6 worm cellular contexts compared by ENCODE assay signal in the genomic region with DNA sequence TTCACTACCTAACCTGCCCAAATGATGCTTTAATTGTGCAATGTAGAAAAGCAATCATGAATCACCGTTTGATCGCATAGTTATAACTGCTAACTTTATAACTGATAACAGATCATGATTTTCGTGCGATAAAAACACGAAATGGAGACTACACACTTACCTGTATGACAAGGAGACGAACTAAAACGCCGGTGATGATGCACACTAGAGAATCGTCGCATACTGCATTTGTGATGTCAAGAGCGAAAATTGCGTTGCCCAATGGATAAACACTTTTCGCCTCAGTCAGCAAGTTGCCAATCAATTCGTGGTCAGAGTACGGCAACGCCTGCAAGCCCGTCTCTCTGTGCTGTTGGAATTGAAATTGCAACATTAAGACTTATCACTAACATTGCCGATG.
TF ChIP-seq lines count a peak whose summit lies in the region.

No protein-coding gene starts in this region.

TF ChIP-seq in whole organism, L1 larva, 84 proteins besides CTCF, POLR2A, EP300 and RAD21 (continues in another document):
- TF ChIP-seq elt-2 (tag; optimal IDR thresholded peaks at IDR 0.05; lab: Kevin White, UChicago) = peak; percentile 91
- peak; percentile 42 for TF ChIP-seq pqm-1 (tag; optimal IDR thresholded peaks at IDR 0.05; lab: Kevin White, UChicago)
- TF ChIP-seq zip-4 (GFP tag; optimal IDR thresholded peaks at IDR 0.05; lab: Kevin White, UChicago) = no peak
- no peak for TF ChIP-seq hlh-17 (GFP tag; optimal IDR thresholded peaks at IDR 0.05; lab: Kevin White, UChicago; ENCODE audit: borderline replicate concordance)
- TF ChIP-seq ceh-88 (GFP tag; IDR thresholded peaks at IDR 0.05; lab: Robert Waterston, UW) = no peak
- TF ChIP-seq unc-130 (tag; optimal IDR thresholded peaks at IDR 0.05; lab: Kevin White, UChicago) = peak; percentile 14
- peak; percentile 48 for TF ChIP-seq nhr-85 (tag; lab: Kevin White, UChicago)
- TF ChIP-seq mep-1 (tag; optimal IDR thresholded peaks at IDR 0.05; lab: Kevin White, UChicago) = no peak
- no peak for TF ChIP-seq ets-5 (GFP tag; IDR thresholded peaks at IDR 0.05; lab: Robert Waterston, UW)
- TF ChIP-seq nhr-71 (tag; optimal IDR thresholded peaks at IDR 0.05; lab: Kevin White, UChicago) = peak; percentile 35
- peak; percentile 62 for TF ChIP-seq nhr-20 (tag; optimal IDR thresholded peaks at IDR 0.05; lab: Kevin White, UChicago)
- TF ChIP-seq snu-23 (GFP tag; optimal IDR thresholded peaks at IDR 0.05; lab: Kevin White, UChicago) = peak; percentile 15
- peak; percentile 60 for TF ChIP-seq lin-14 (GFP tag; optimal IDR thresholded peaks at IDR 0.05; lab: Kevin White, UChicago)
- peak; percentile 18 for TF ChIP-seq nhr-90 (tag; optimal IDR thresholded peaks at IDR 0.05; lab: Kevin White, UChicago; ENCODE audit: poor library complexity)

TF ChIP-seq in whole organism, L2 larva, 48 proteins besides CTCF, POLR2A, EP300 and RAD21 (continues in another document):
- no peak for TF ChIP-seq elt-1 (tag; optimal IDR thresholded peaks at IDR 0.05; lab: Kevin White, UChicago)
- peak; percentile 99 for TF ChIP-seq fos-1 (tag; optimal IDR thresholded peaks at IDR 0.05; lab: Kevin White, UChicago)
- peak; percentile 46 for TF ChIP-seq F13H6.1 (tag; optimal IDR thresholded peaks at IDR 0.05; lab: Kevin White, UChicago)
- peak; percentile 60 for TF ChIP-seq sma-9 (GFP tag; optimal IDR thresholded peaks at IDR 0.05; lab: Kevin White, UChicago)
- no peak for TF ChIP-seq sma-9 (tag; optimal IDR thresholded peaks at IDR 0.05; lab: Kevin White, UChicago)
- TF ChIP-seq nhr-129 (tag; optimal IDR thresholded peaks at IDR 0.05; lab: Kevin White, UChicago) = peak; percentile 57
- no peak for TF ChIP-seq Y55F3AM.14 (GFP tag; optimal IDR thresholded peaks at IDR 0.05; lab: Kevin White, UChicago)
- TF ChIP-seq alr-1 (tag; optimal IDR thresholded peaks at IDR 0.05; lab: Kevin White, UChicago) = no peak
- TF ChIP-seq crh-2 (tag; optimal IDR thresholded peaks at IDR 0.05; lab: Kevin White, UChicago) = peak; percentile 40
- TF ChIP-seq ceh-16 (tag; optimal IDR thresholded peaks at IDR 0.05; lab: Kevin White, UChicago) = no peak
- TF ChIP-seq mbf-1 (tag; optimal IDR thresholded peaks at IDR 0.05; lab: Kevin White, UChicago) = no peak
- TF ChIP-seq C34F6.9 (tag; optimal IDR thresholded peaks at IDR 0.05; lab: Kevin White, UChicago) = no peak
- no peak for TF ChIP-seq nhr-12 (tag; optimal IDR thresholded peaks at IDR 0.05; lab: Kevin White, UChicago)
- no peak for TF ChIP-seq ama-1 (optimal IDR thresholded peaks at IDR 0.05; lab: Kevin White, UChicago)
- no peak for TF ChIP-seq ztf-11 (tag; optimal IDR thresholded peaks at IDR 0.05; lab: Kevin White, UChicago)

TF ChIP-seq in whole organism, L3 larva, 47 proteins besides CTCF, POLR2A, EP300 and RAD21:
- TF ChIP-seq lsy-12 (tag; optimal IDR thresholded peaks at IDR 0.05; lab: Kevin White, UChicago) (no peak), ceh-16 (tag; optimal IDR thresholded peaks at IDR 0.05; lab: Kevin White, UChicago) (no peak), egl-27 (tag; optimal IDR thresholded peaks at IDR 0.05; lab: Kevin White, UChicago) (peak; percentile 31), skn-1 (tag; optimal IDR thresholded peaks at IDR 0.05; lab: Kevin White, UChicago) (peak; percentile 57), sea-2 (GFP tag; optimal IDR thresholded peaks at IDR 0.05; lab: Kevin White, UChicago) (no peak), jun-1 (tag; optimal IDR thresholded peaks at IDR 0.05; lab: Kevin White, UChicago) (peak; percentile 78), pqm-1 (tag; optimal IDR thresholded peaks at IDR 0.05; lab: Kevin White, UChicago) (peak; percentile 98), fos-1 (tag; optimal IDR thresholded peaks at IDR 0.05; lab: Kevin White, UChicago) (no peak), R02D3.7 (tag; optimal IDR thresholded peaks at IDR 0.05; lab: Kevin White, UChicago) (no peak), ceh-28 (tag; optimal IDR thresholded peaks at IDR 0.05; lab: Kevin White, UChicago) (peak; percentile 23), elt-2 (tag; optimal IDR thresholded peaks at IDR 0.05; lab: Kevin White, UChicago) (peak; percentile 98)

TF ChIP-seq in whole organism, L4 larva, 104 proteins besides CTCF, POLR2A, EP300 and RAD21 (continues in another document):
- TF ChIP-seq R02D3.7 (tag; optimal IDR thresholded peaks at IDR 0.05; lab: Kevin White, UChicago) = no peak
- TF ChIP-seq nhr-48 (tag; optimal IDR thresholded peaks at IDR 0.05; lab: Kevin White, UChicago) = peak; percentile 85
- TF ChIP-seq mdl-1 (tag; optimal IDR thresholded peaks at IDR 0.05; lab: Kevin White, UChicago) = peak in 1 of 2 experiments; percentile 46
- TF ChIP-seq lin-15B (tag; optimal IDR thresholded peaks at IDR 0.05; lab: Kevin White, UChicago) = no peak
- no peak for TF ChIP-seq ama-1 (optimal IDR thresholded peaks at IDR 0.05; lab: Kevin White, UChicago)
- TF ChIP-seq spr-3 (GFP tag; optimal IDR thresholded peaks at IDR 0.05; lab: Kevin White, UChicago) = no peak
- no peak for TF ChIP-seq zag-1 (tag; optimal IDR thresholded peaks at IDR 0.05; lab: Kevin White, UChicago)
- no peak for TF ChIP-seq dmd-8 (GFP tag; IDR thresholded peaks at IDR 0.05; lab: Robert Waterston, UW)
- no peak for TF ChIP-seq lsy-2 (tag; optimal IDR thresholded peaks at IDR 0.05; lab: Kevin White, UChicago)
- TF ChIP-seq ZK337.2 (GFP tag; IDR thresholded peaks at IDR 0.05; lab: Robert Waterston, UW) = no peak
- no peak for TF ChIP-seq attf-4 (tag; optimal IDR thresholded peaks at IDR 0.05; lab: Kevin White, UChicago)
- no peak for TF ChIP-seq daf-12 (tag; optimal IDR thresholded peaks at IDR 0.05; lab: Kevin White, UChicago)
- peak; percentile 39 for TF ChIP-seq mxl-3 (GFP tag; optimal IDR thresholded peaks at IDR 0.05; lab: Kevin White, UChicago)
- TF ChIP-seq skn-1 (tag; optimal IDR thresholded peaks at IDR 0.05; lab: Kevin White, UChicago) = no peak
- no peak for TF ChIP-seq snpc-1.2 (GFP tag; IDR thresholded peaks at IDR 0.05; lab: Robert Waterston, UW)
- TF ChIP-seq lin-39 (tag; optimal IDR thresholded peaks at IDR 0.05; lab: Kevin White, UChicago) = no peak
- no peak for TF ChIP-seq nhr-11 (tag; optimal IDR thresholded peaks at IDR 0.05; lab: Kevin White, UChicago)
- no peak for TF ChIP-seq spr-1 (tag; optimal IDR thresholded peaks at IDR 0.05; lab: Kevin White, UChicago)
- TF ChIP-seq hlh-11 (tag; optimal IDR thresholded peaks at IDR 0.05; lab: Kevin White, UChicago) = peak; percentile 93

TF ChIP-seq in whole organism, late embryonic, 69 proteins besides CTCF, POLR2A, EP300 and RAD21:
- TF ChIP-seq elt-2 (tag; optimal IDR thresholded peaks at IDR 0.05; lab: Kevin White, UChicago) (peak; percentile 53), ceh-22 (tag; optimal IDR thresholded peaks at IDR 0.05; lab: Kevin White, UChicago) (no peak)
TF ChIP-seq in whole organism, late embryonic: peak in this region for 1.

TF ChIP-seq in whole organism, young adult, 124 proteins besides CTCF, POLR2A, EP300 and RAD21 (continues in another document):
- TF ChIP-seq nhr-80 (tag; optimal IDR thresholded peaks at IDR 0.05; lab: Kevin White, UChicago) (peak; percentile 99), nfyb-1 (GFP tag; IDR thresholded peaks at IDR 0.05; lab: Robert Waterston, UW) (peak; percentile 84), ZK185.1 (tag; optimal IDR thresholded peaks at IDR 0.05; lab: Kevin White, UChicago; ENCODE audit: poor library complexity, severe bottlenecking) (peak; percentile 6), unc-62 (GFP tag; optimal IDR thresholded peaks at IDR 0.05; lab: Kevin White, UChicago) (no peak), fkh-3 (tag; optimal IDR thresholded peaks at IDR 0.05; lab: Kevin White, UChicago) (no peak), attf-5 (GFP tag; optimal IDR thresholded peaks at IDR 0.05; lab: Kevin White, UChicago) (no peak), B0336.3 (GFP tag; IDR thresholded peaks at IDR 0.05; lab: Robert Waterston, UW) (peak; percentile 81), B0261.1 (tag; optimal IDR thresholded peaks at IDR 0.05; lab: Kevin White, UChicago) (no peak), bed-2 (GFP tag; IDR thresholded peaks at IDR 0.05; lab: Robert Waterston, UW) (no peak), athp-1 (tag; optimal IDR thresholded peaks at IDR 0.05; lab: Kevin White, UChicago) (no peak), tlf-1 (GFP tag; optimal IDR thresholded peaks at IDR 0.05; lab: Kevin White, UChicago) (peak; percentile 19), F39B2.1 (GFP tag; IDR thresholded peaks at IDR 0.05; lab: Robert Waterston, UW) (no peak), efl-1 (GFP tag; optimal IDR thresholded peaks at IDR 0.05; lab: Kevin White, UChicago) (no peak), ceh-58 (GFP tag; IDR thresholded peaks at IDR 0.05; lab: Robert Waterston, UW) (no peak), lsl-1 (GFP tag; optimal IDR thresholded peaks at IDR 0.05; lab: Kevin White, UChicago) (no peak), rpc-1 (optimal IDR thresholded peaks at IDR 0.05; lab: Kevin White, UChicago) (no peak), rpc-1 (tag; optimal IDR thresholded peaks at IDR 0.05; lab: Kevin White, UChicago) (no peak), hrde-1 (tag; optimal IDR thresholded peaks at IDR 0.05; lab: Kevin White, UChicago; ENCODE audit: borderline replicate concordance) (no peak), let-607 (tag; optimal IDR thresholded peaks at IDR 0.05; lab: Kevin White, UChicago) (peak; percentile 73 to 82), T26A5.8 (tag; optimal IDR thresholded peaks at IDR 0.05; lab: Kevin White, UChicago) (no peak), F52B5.7 (tag; optimal IDR thresholded peaks at IDR 0.05; lab: Kevin White, UChicago) (no peak), ztf-26 (tag; optimal IDR thresholded peaks at IDR 0.05; lab: Kevin White, UChicago) (no peak), Y67H2A.10 (GFP tag; conservative IDR thresholded peaks at IDR 0.05; lab: Robert Waterston, UW) (no peak), let-526 (GFP tag; IDR thresholded peaks at IDR 0.05; lab: Robert Waterston, UW) (no peak), K12H6.12 (tag; optimal IDR thresholded peaks at IDR 0.05; lab: Kevin White, UChicago) (no peak), zim-3 (tag; optimal IDR thresholded peaks at IDR 0.05; lab: Kevin White, UChicago) (no peak), hsf-1 (GFP tag; IDR thresholded peaks at IDR 0.05; lab: Robert Waterston, UW) (no peak), Y56A3A.18 (GFP tag; IDR thresholded peaks at IDR 0.05; lab: Robert Waterston, UW) (no peak), F10E7.11 (tag; optimal IDR thresholded peaks at IDR 0.05; lab: Kevin White, UChicago) (no peak), snpc-4 (GFP tag; optimal IDR thresholded peaks at IDR 0.05; lab: Kevin White, UChicago) (no peak), snpc-4 (tag; optimal IDR thresholded peaks at IDR 0.05; lab: Kevin White, UChicago) (no peak), T07F8.4 (tag; optimal IDR thresholded peaks at IDR 0.05; lab: Kevin White, UChicago) (no peak), mxl-1 (tag; optimal IDR thresholded peaks at IDR 0.05; lab: Kevin White, UChicago) (no peak), snpc-1.3 (tag; optimal IDR thresholded peaks at IDR 0.05; lab: Kevin White, UChicago; ENCODE audit: insufficient read depth) (no peak), F55B11.4 (tag; optimal IDR thresholded peaks at IDR 0.05; lab: Kevin White, UChicago; ENCODE audit: borderline replicate concordance, insufficient read depth) (no peak), egl-18 (GFP tag; IDR thresholded peaks at IDR 0.05; lab: Robert Waterston, UW) (no peak)
